Worm (Caenorhabditis elegans): ENCODE results near the gene psd-1.

The psd-1 gene

ce11 chrIII:7293075-7293684, 18.0 kb upstream of the psd-1 start, which contains the start of gene cwf-19L2:
cwf-19L2 (plus strand) TSS chrIII:7293634.
- TF ChIP-seq ref-2 (tag; optimal IDR thresholded peaks at IDR 0.05) (no peak), lim-6 (tag; optimal IDR thresholded peaks at IDR 0.05) (no peak), ceh-22 (tag; optimal IDR thresholded peaks at IDR 0.05) (no peak), dve-1 (tag; optimal IDR thresholded peaks at IDR 0.05) (no peak), ceh-14 (tag; optimal IDR thresholded peaks at IDR 0.05) (no peak), nfya-1 (tag; optimal IDR thresholded peaks at IDR 0.05) (no peak), nhr-232 (tag; optimal IDR thresholded peaks at IDR 0.05) (no peak), ceh-48 (tag; optimal IDR thresholded peaks at IDR 0.05) (no peak), eyg-1 (tag; optimal IDR thresholded peaks at IDR 0.05) (no peak), lin-11 (tag; optimal IDR thresholded peaks at IDR 0.05) (no peak), hlh-6 (tag; optimal IDR thresholded peaks at IDR 0.05) (no peak), ztf-16 (tag; optimal IDR thresholded peaks at IDR 0.05) (no peak), K09A11.1 (tag; optimal IDR thresholded peaks at IDR 0.05; ENCODE audit: insufficient read depth) (no peak), hlh-8 (tag; optimal IDR thresholded peaks at IDR 0.05) (no peak), tbx-7 (tag; optimal IDR thresholded peaks at IDR 0.05) (no peak), gmeb-2 (tag; optimal IDR thresholded peaks at IDR 0.05) (no peak), ets-4 (tag; optimal IDR thresholded peaks at IDR 0.05) (no peak), fkh-10 (GFP tag; optimal IDR thresholded peaks at IDR 0.05) (no peak)

- no peak for TF ChIP-seq ref-2 (tag; optimal IDR thresholded peaks at IDR 0.05)
- peak; percentile 10 for TF ChIP-seq unc-55 (GFP tag; optimal IDR thresholded peaks at IDR 0.05)
Observed at ce11 chrIII:7292569-7292968, 17.4 kb upstream of the psd-1 start.

- TF ChIP-seq unc-42 (tag; optimal IDR thresholded peaks at IDR 0.05): peak; percentile 48
- TF ChIP-seq hlh-30 (tag; optimal IDR thresholded peaks at IDR 0.05; ENCODE audit: insufficient read depth): no peak
- no peak for TF ChIP-seq ceh-9 (tag; optimal IDR thresholded peaks at IDR 0.05)
- TF ChIP-seq zip-5 (tag; optimal IDR thresholded peaks at IDR 0.05): no peak
- no peak for TF ChIP-seq lin-11 (tag; optimal IDR thresholded peaks at IDR 0.05)
Observed at ce11 chrIII:7291216-7291615, 16.0 kb upstream of the psd-1 start.

ce11 chrIII:7290462-7290861, 15.3 kb upstream of the psd-1 start, which contains the start of gene algn-11:
algn-11 (minus strand) TSS chrIII:7290562.
- no peak for TF ChIP-seq C08G9.2 (tag; optimal IDR thresholded peaks at IDR 0.05)
- no peak for TF ChIP-seq pha-2 (tag; optimal IDR thresholded peaks at IDR 0.05)
- no peak for TF ChIP-seq syd-9 (tag; optimal IDR thresholded peaks at IDR 0.05)
- no peak for TF ChIP-seq unc-86 (tag; optimal IDR thresholded peaks at IDR 0.05)
- no peak for TF ChIP-seq che-1 (tag; optimal IDR thresholded peaks at IDR 0.05)
- TF ChIP-seq ceh-22 (tag; optimal IDR thresholded peaks at IDR 0.05): no peak
- no peak for TF ChIP-seq ahr-1 (tag; optimal IDR thresholded peaks at IDR 0.05)
- no peak for TF ChIP-seq T23F11.4 (GFP tag; optimal IDR thresholded peaks at IDR 0.05)
- no peak for TF ChIP-seq ceh-19 (GFP tag; optimal IDR thresholded peaks at IDR 0.05)
- TF ChIP-seq sox-4 (tag; optimal IDR thresholded peaks at IDR 0.05): no peak
- no peak for TF ChIP-seq nhr-232 (tag; optimal IDR thresholded peaks at IDR 0.05)
- TF ChIP-seq lim-6 (tag; optimal IDR thresholded peaks at IDR 0.05): no peak
- no peak for TF ChIP-seq dve-1 (tag; optimal IDR thresholded peaks at IDR 0.05)
- TF ChIP-seq npax-4 (tag; optimal IDR thresholded peaks at IDR 0.05): no peak
- no peak for TF ChIP-seq Y22D7AL.16 (tag; optimal IDR thresholded peaks at IDR 0.05)

- TF ChIP-seq pag-3 (tag; optimal IDR thresholded peaks at IDR 0.05; ENCODE audit: borderline replicate concordance) (no peak), ceh-45 (GFP tag; IDR thresholded peaks at IDR 0.05) (no peak), K09A11.1 (tag; optimal IDR thresholded peaks at IDR 0.05; ENCODE audit: insufficient read depth) (no peak), pqm-1 (tag; optimal IDR thresholded peaks at IDR 0.05) (no peak), Y22D7AL.16 (tag; optimal IDR thresholded peaks at IDR 0.05) (no peak), K02D7.2 (tag; optimal IDR thresholded peaks at IDR 0.05) (no peak), odd-2 (tag; optimal IDR thresholded peaks at IDR 0.05) (no peak), madf-2 (tag; optimal IDR thresholded peaks at IDR 0.05) (no peak)
Observed at ce11 chrIII:7287503-7287902, 12.3 kb upstream of the psd-1 start, which contains the start of gene ykt-6. ykt-6 (minus strand) TSS chrIII:7287603.
